Worm (Caenorhabditis elegans) whole organism, L4 larva: ENCODE data around the gene ZK822.1.

Source experiments
- F44E2.7 ChIP-seq: fragments of 200-800 bp; sonication (Bioruptor generic); IDR thresholded peaks from 2 replicates; pipeline ENCODE4 v2.1.2; 2022; ENCODE audit warnings: missing genetic modification characterization, missing compliant biosample characterization
- egl-27 ChIP-seq: sonication (generic microtip); optimal IDR thresholded peaks from 3 replicates; lab custom pipeline; 2017; ENCODE audit warnings: missing biosample characterization, missing genetic modification reagents, missing genetic modification characterization
- fos-1 ChIP-seq: fragments of 150-350 bp; optimal IDR thresholded peaks from 2 replicates; lab custom pipeline; 2014; ENCODE audit warnings: missing biosample characterization, missing genetic modification characterization
- lin-13 ChIP-seq: fragments of 150-350 bp; optimal IDR thresholded peaks from 2 replicates; lab custom pipeline; 2014; ENCODE audit warnings: missing biosample characterization, missing genetic modification reagents, missing genetic modification characterization
- lsy-2 ChIP-seq, 2 experiments: fragments of 150-350 bp in 1 of 2; sonication (generic microtip) in 1 of 2; optimal IDR thresholded peaks; 2 replicates each; lab custom pipeline; 2014 to 2017; ENCODE audit warnings: missing biosample characterization in 2 of 2, missing genetic modification characterization in 2 of 2
- mdl-1 ChIP-seq, 2 experiments: fragments of 150-350 bp in 1 of 2; sonication (generic microtip) in 1 of 2; optimal IDR thresholded peaks; 2 replicates each; lab custom pipeline; 2014 to 2017; ENCODE audit warnings: missing biosample characterization in 2 of 2, missing genetic modification characterization in 2 of 2
- mxl-3 ChIP-seq: fragments of 200-800 bp; sonication (Bioruptor generic); optimal IDR thresholded peaks from 2 replicates; lab custom pipeline; 2018; ENCODE audit warnings: mild to moderate bottlenecking, missing genetic modification characterization, missing compliant biosample characterization
- nhr-11 ChIP-seq: fragments of 150-350 bp; optimal IDR thresholded peaks from 2 replicates; lab custom pipeline; 2014; ENCODE audit warnings: missing biosample characterization, missing genetic modification characterization
- nhr-237 ChIP-seq: sonication (generic microtip); optimal IDR thresholded peaks from 2 replicates; lab custom pipeline; 2017; ENCODE audit warnings: missing biosample characterization, missing genetic modification characterization
- nhr-76 ChIP-seq: fragments of 150-350 bp; optimal IDR thresholded peaks from 2 replicates; lab custom pipeline; 2014; ENCODE audit warnings: missing biosample characterization, missing genetic modification characterization
- skn-1 ChIP-seq: fragments of 150-350 bp; optimal IDR thresholded peaks from 2 replicates; lab custom pipeline; 2014; ENCODE audit warnings: missing biosample characterization, missing genetic modification characterization
- unc-130 ChIP-seq: sonication (generic microtip); optimal IDR thresholded peaks from 2 replicates; lab custom pipeline; 2016; ENCODE audit warnings: missing genetic modification reagents, missing genetic modification characterization, missing compliant biosample characterization
- vab-7 ChIP-seq: fragments of 200-800 bp; sonication (Bioruptor generic); IDR thresholded peaks from 2 replicates; pipeline ENCODE4 v1.3.6; 2022; ENCODE audit warnings: missing genetic modification reagents, missing genetic modification characterization, missing compliant biosample characterization

- no peak for TF ChIP-seq vab-7 (GFP tag; lab: Robert Waterston, UW)
- no peak for TF ChIP-seq mxl-3 (GFP tag; lab: Kevin White, UChicago)
- TF ChIP-seq fos-1: no peak
- TF ChIP-seq nhr-11 (tag; lab: Kevin White, UChicago): no peak
- peak in 1 of 2 experiments; percentile 27 for TF ChIP-seq lsy-2 (tag; optimal IDR thresholded peaks at IDR 0.05; lab: Kevin White, UChicago)
- TF ChIP-seq unc-130 (GFP tag; lab: Kevin White, UChicago): no peak
- peak; percentile 41 for TF ChIP-seq lin-13 (GFP tag; lab: Kevin White, UChicago)
- TF ChIP-seq nhr-76 (tag; lab: Kevin White, UChicago): no peak
- TF ChIP-seq skn-1 (tag; lab: Kevin White, UChicago): no peak
- no peak for TF ChIP-seq F44E2.7
- no peak for TF ChIP-seq egl-27 (tag; lab: Kevin White, UChicago)
- no peak for TF ChIP-seq nhr-237 (tag; lab: Kevin White, UChicago)
- TF ChIP-seq mdl-1 (tag; optimal IDR thresholded peaks at IDR 0.05; lab: Kevin White, UChicago): no peak
Measured at ce11 chrIV:11913295-11913940, 8.5 kb downstream of the ZK822.1 start.
